Worm (Caenorhabditis elegans) whole organism, young adult: ENCODE measurements around the gene amt-2.
A peak's percentile ranks its signal among the peaks of the same experiment; 100 is the strongest.

Source experiments
- F10E7.11 ChIP-seq: sonication (generic microtip); optimal IDR thresholded peaks from 2 replicates; lab custom pipeline; 2017; ENCODE audit warnings: mild to moderate bottlenecking, missing genetic modification characterization, moderate library complexity, missing compliant biosample characterization
- F37B4.10 ChIP-seq: fragments of 200-800 bp; sonication (Bioruptor generic); IDR thresholded peaks from 2 replicates; pipeline ENCODE4 v1.3.6; 2022; ENCODE audit warnings: missing genetic modification characterization, missing compliant biosample characterization
- K12H6.12 ChIP-seq: fragments of 200-800 bp; sonication (Bioruptor generic); optimal IDR thresholded peaks from 2 replicates; lab custom pipeline; 2018; ENCODE audit warnings: mild to moderate bottlenecking, missing genetic modification characterization, missing compliant biosample characterization
- athp-1 ChIP-seq: sonication (generic microtip); optimal IDR thresholded peaks from 2 replicates; lab custom pipeline; 2017; ENCODE audit warnings: mild to moderate bottlenecking, missing genetic modification characterization, missing compliant biosample characterization
- ceh-27 ChIP-seq: fragments of 200-800 bp; sonication (Bioruptor generic); optimal IDR thresholded peaks from 2 replicates; lab custom pipeline; 2018; ENCODE audit warnings: mild to moderate bottlenecking, missing genetic modification characterization, moderate library complexity, missing compliant biosample characterization
- hmg-20 ChIP-seq: fragments of 200-800 bp; sonication (Bioruptor generic); IDR thresholded peaks from 2 replicates; pipeline ENCODE4 v1.3.6; 2022; ENCODE audit warnings: missing genetic modification reagents, missing genetic modification characterization, missing compliant biosample characterization
- let-607 ChIP-seq, 2 experiments: fragments of 200-800 bp in 1 of 2; sonication (Bioruptor generic) in 1 of 2; sonication (generic microtip) in 1 of 2; optimal IDR thresholded peaks; 2 replicates each; lab custom pipeline; 2016 to 2018; ENCODE audit warnings: mild to moderate bottlenecking in 2 of 2, missing compliant biosample characterization in 2 of 2, missing genetic modification characterization in 2 of 2, moderate library complexity in 2 of 2, missing genotype in 1 of 2
- lin-26 ChIP-seq: fragments of 200-800 bp; sonication (Bioruptor generic); IDR thresholded peaks from 2 replicates; pipeline ENCODE4 v1.3.6; 2022; ENCODE audit warnings: missing genetic modification reagents, missing genetic modification characterization, missing compliant biosample characterization
- lin-35 ChIP-seq, 3 experiments: fragments of 150-350 bp in 2 of 3; sonication (generic microtip) in 1 of 3; optimal IDR thresholded peaks; 2 replicates each; lab custom pipeline; 2014 to 2018; ENCODE audit warnings: missing biosample characterization in 3 of 3, missing genetic modification characterization in 3 of 3, missing genetic modification reagents in 3 of 3
- nfya-1 ChIP-seq: sonication (generic microtip); optimal IDR thresholded peaks from 2 replicates; lab custom pipeline; 2017; ENCODE audit warnings: antibody characterized with exemption, missing compliant biosample characterization, missing genetic modification characterization, borderline replicate concordance; ENCODE audit not compliant: insufficient read depth
- nhr-80 ChIP-seq: sonication (generic microtip); optimal IDR thresholded peaks from 2 replicates; lab custom pipeline; 2016; ENCODE audit warnings: missing genetic modification characterization, missing compliant biosample characterization

DNA sequence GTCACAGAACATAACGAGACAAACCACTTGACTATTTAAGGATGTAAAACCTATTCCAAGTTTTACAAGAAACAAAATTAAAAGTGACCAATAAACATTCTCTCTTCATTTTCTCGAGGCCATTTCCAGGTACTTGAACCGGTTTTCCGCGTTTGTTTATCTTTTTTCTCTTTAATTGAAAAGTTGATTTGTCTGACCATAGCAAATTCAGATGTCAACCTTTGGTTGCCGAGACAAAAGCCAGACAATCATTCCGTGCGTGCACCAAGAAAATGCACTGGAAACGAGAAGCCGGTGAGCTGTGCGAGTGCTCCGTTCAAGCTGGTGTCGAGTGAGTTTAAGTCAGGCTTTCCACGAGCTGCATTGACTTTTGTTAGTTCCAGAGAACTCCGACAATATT lies 39.9 kb downstream of the amt-2 start:
- TF ChIP-seq nfya-1 (no peak), hmg-20 (no peak), athp-1 (tag; lab: Kevin White, UChicago) (no peak), ceh-27 (peak; percentile 19), F10E7.11 (tag; lab: Kevin White, UChicago) (no peak), F37B4.10 (no peak), lin-26 (GFP tag; lab: Robert Waterston, UW) (peak; percentile 60; the same call in 1 of the 2 replicates), K12H6.12 (tag; lab: Kevin White, UChicago) (no peak), nhr-80 (tag; lab: Kevin White, UChicago) (no peak), let-607 (tag; optimal IDR thresholded peaks at IDR 0.05; lab: Kevin White, UChicago) (no peak), lin-35 (GFP tag; optimal IDR thresholded peaks at IDR 0.05; lab: Kevin White, UChicago) (no peak)
